Worm (Caenorhabditis elegans) whole organism, midembryonic: ENCODE data around the gene srh-215.

ENCODE experiments used
- T22C8.4 ChIP-seq: fragments of 200-800 bp; sonication (Bioruptor generic); IDR thresholded peaks from 2 replicates; pipeline ENCODE4 v1.3.6; 2022; ENCODE audit warnings: missing genetic modification characterization, missing compliant biosample characterization
- flt-1 ChIP-seq: fragments of 200-800 bp; sonication (Bioruptor generic); IDR thresholded peaks from 2 replicates; pipeline ENCODE4 v1.3.6; 2022; ENCODE audit warnings: missing genetic modification characterization, missing compliant biosample characterization
- klf-2 ChIP-seq: fragments of 200-800 bp; sonication (Bioruptor generic); conservative IDR thresholded peaks from 2 replicates; pipeline ENCODE4 v1.3.6; 2022; ENCODE audit warnings: missing genetic modification reagents, missing genetic modification characterization, missing compliant biosample characterization
- med-1 ChIP-seq: sonication (generic microtip); optimal IDR thresholded peaks from 2 replicates; lab custom pipeline; 2017; ENCODE audit warnings: missing genetic modification characterization, mild to moderate bottlenecking, missing compliant biosample characterization, antibody characterized with exemption, missing genetic modification reagents; ENCODE audit not compliant: insufficient read depth
- ref-1 ChIP-seq: fragments of 200-800 bp; sonication (Bioruptor generic); conservative IDR thresholded peaks from 2 replicates; pipeline ENCODE4 v1.3.6; 2022; ENCODE audit warnings: missing genetic modification reagents, missing genetic modification characterization, missing compliant biosample characterization

DNA sequence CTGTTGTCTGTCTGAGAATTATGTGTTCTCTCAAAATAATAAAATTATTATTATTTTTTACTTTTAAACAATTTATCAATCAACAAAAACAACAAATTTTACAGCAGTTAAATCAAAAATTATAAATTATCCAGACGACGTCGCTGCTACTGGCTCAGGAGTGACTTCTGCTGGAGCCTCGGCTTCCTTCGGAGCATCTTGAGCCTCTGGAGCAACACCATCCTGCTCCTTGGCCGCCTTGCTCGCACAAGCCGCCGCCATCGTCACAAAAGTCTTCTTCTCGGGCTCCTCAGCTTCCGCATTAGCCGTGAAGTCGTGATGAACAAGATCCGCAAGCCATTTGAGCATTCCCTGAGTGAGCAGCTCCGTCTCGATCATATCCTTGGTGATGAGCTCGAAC is 39.1 kb downstream of the srh-215 start:
- TF ChIP-seq T22C8.4 (GFP tag; lab: Robert Waterston, UW) (no peak), flt-1 (GFP tag; lab: Robert Waterston, UW) (no peak), ref-1 (GFP tag; lab: Robert Waterston, UW) (no peak), klf-2 (GFP tag; lab: Robert Waterston, UW) (no peak), med-1 (GFP tag; lab: Kevin White, UChicago) (no peak)
